Worm (Caenorhabditis elegans) whole organism, midembryonic: ENCODE results near the gene B0393.4.

Source experiments
- ref-1 ChIP-seq: fragments of 200-800 bp; sonication (Bioruptor generic); conservative IDR thresholded peaks from 2 replicates; pipeline ENCODE4 v1.3.6; 2022; ENCODE audit warnings: missing genetic modification reagents, missing genetic modification characterization, missing compliant biosample characterization
- ztf-23 ChIP-seq: fragments of 200-800 bp; sonication (Bioruptor generic); IDR thresholded peaks from 2 replicates; pipeline ENCODE4 v1.3.6; 2022; ENCODE audit warnings: missing genetic modification reagents, missing genetic modification characterization, missing compliant biosample characterization

DNA sequence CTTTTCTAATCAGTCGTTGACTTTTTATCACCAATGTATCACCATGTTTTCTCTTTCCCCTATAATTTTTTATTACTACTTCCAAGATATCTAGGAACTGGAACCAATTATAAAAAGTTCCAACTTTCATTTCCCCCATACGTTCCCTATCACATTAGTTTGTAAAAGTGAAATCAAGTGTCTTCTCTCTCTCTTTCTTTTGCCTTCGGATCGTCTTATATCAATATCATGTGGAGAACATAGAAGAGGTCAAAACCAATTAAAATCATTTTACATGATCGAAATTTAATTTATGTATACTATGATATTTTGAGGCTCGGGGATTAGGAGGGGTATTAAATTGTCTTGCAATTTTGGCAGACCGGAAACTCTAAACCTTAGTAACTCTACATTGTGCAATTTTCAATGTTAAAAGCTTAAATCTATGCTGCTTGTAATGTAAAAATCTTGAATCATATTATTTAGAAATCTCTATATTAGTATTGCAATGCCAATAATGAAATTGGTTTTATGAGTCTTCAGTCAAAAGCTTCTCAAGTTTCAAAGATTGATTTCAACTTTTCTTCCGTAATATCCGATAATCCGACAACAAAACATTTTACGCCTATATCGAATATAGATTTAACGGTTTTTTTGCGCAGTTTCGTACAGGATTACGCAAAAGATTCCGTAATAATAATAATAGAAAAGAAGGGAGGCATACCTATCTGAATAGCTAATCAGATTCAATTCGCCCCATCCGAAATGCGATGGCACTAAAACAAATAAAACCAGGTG lies 4.6 kb upstream of the B0393.4 start:
- TF ChIP-seq ztf-23 (no peak), ref-1 (no peak)
